Worm (Caenorhabditis elegans) whole organism, L4 larva: ENCODE data around the gene his-39.

Experiments used
- D1046.2 ChIP-seq: fragments of 200-800 bp; sonication (Bioruptor generic); IDR thresholded peaks from 2 replicates; pipeline ENCODE4 v1.3.6; 2022; ENCODE audit warnings: missing genetic modification characterization, missing compliant biosample characterization
- R02D3.7 ChIP-seq: fragments of 150-350 bp; sonication (generic microtip); optimal IDR thresholded peaks from 3 replicates; lab custom pipeline; 2014; ENCODE audit warnings: missing biosample characterization, missing genetic modification characterization
- Y48G9A.11 ChIP-seq: fragments of 200-800 bp; sonication (Bioruptor generic); IDR thresholded peaks from 2 replicates; pipeline ENCODE4 v1.3.6; 2022; ENCODE audit warnings: missing genetic modification reagents, missing genetic modification characterization, missing compliant biosample characterization
- aly-2 ChIP-seq: sonication (generic microtip); optimal IDR thresholded peaks from 2 replicates; lab custom pipeline; 2018; ENCODE audit warnings: missing biosample characterization, missing genetic modification characterization
- ceh-28 ChIP-seq: fragments of 150-350 bp; optimal IDR thresholded peaks from 2 replicates; lab custom pipeline; 2014; ENCODE audit warnings: missing biosample characterization, missing genetic modification reagents, missing genetic modification characterization
- ceh-44 ChIP-seq: fragments of 200-800 bp; sonication (Bioruptor generic); IDR thresholded peaks from 2 replicates; pipeline ENCODE4 v1.3.6; 2022; ENCODE audit warnings: missing genetic modification reagents, missing genetic modification characterization, missing compliant biosample characterization
- dmd-6 ChIP-seq: fragments of 200-800 bp; sonication (Bioruptor generic); IDR thresholded peaks from 2 replicates; pipeline ENCODE4 v1.3.6; 2022; ENCODE audit warnings: missing genetic modification reagents, missing genetic modification characterization, missing compliant biosample characterization
- dmd-8 ChIP-seq: fragments of 200-800 bp; sonication (Bioruptor generic); IDR thresholded peaks from 2 replicates; pipeline ENCODE4 v1.3.6; 2022; ENCODE audit warnings: missing genetic modification characterization, missing compliant biosample characterization
- dpl-1 ChIP-seq: fragments of 150-350 bp; optimal IDR thresholded peaks from 2 replicates; lab custom pipeline; 2014; ENCODE audit warnings: missing biosample characterization, missing genetic modification reagents, missing genetic modification characterization
- duxl-1 ChIP-seq: sonication (generic microtip); optimal IDR thresholded peaks from 2 replicates; lab custom pipeline; 2016; ENCODE audit warnings: mild to moderate bottlenecking, missing genetic modification characterization, moderate library complexity, missing compliant biosample characterization; ENCODE audit not compliant: poor library complexity
- fkh-10 ChIP-seq: fragments of 150-350 bp; optimal IDR thresholded peaks from 2 replicates; lab custom pipeline; 2014; ENCODE audit warnings: missing biosample characterization, missing genetic modification reagents, missing genetic modification characterization
- hlh-30 ChIP-seq: sonication (generic microtip); optimal IDR thresholded peaks from 2 replicates; lab custom pipeline; 2017; ENCODE audit warnings: antibody characterized with exemption, mild to moderate bottlenecking, missing genetic modification characterization, missing compliant biosample characterization; ENCODE audit not compliant: insufficient read depth
- hmg-1.1 ChIP-seq: fragments of 200-800 bp; sonication (Bioruptor generic); IDR thresholded peaks from 2 replicates; pipeline ENCODE4 v1.3.6; 2022; ENCODE audit warnings: missing genetic modification reagents, missing genetic modification characterization, missing compliant biosample characterization
- lin-1 ChIP-seq: fragments of 200-800 bp; sonication (Bioruptor generic); IDR thresholded peaks from 2 replicates; pipeline ENCODE4 v1.3.6; 2022; ENCODE audit warnings: missing genetic modification reagents, missing genetic modification characterization, missing compliant biosample characterization
- lin-15B ChIP-seq: fragments of 150-350 bp; sonication (generic microtip); optimal IDR thresholded peaks from 3 replicates; lab custom pipeline; 2014; ENCODE audit warnings: missing biosample characterization, missing genetic modification characterization
- lin-39 ChIP-seq: fragments of 150-350 bp; optimal IDR thresholded peaks from 2 replicates; lab custom pipeline; 2014; ENCODE audit warnings: missing biosample characterization, missing genetic modification reagents, missing genetic modification characterization
- madf-5 ChIP-seq, 2 experiments: fragments of 200-800 bp; sonication (Bioruptor generic); IDR thresholded peaks; 2 replicates each; pipeline ENCODE4 v1.3.6; 2022; ENCODE audit warnings: missing compliant biosample characterization in 2 of 2, missing genetic modification characterization in 2 of 2
- mes-2 ChIP-seq: sonication (generic microtip); optimal IDR thresholded peaks from 2 replicates; lab custom pipeline; 2016; ENCODE audit warnings: missing genotype, mild to moderate bottlenecking, missing genetic modification characterization, missing compliant biosample characterization; ENCODE audit not compliant: poor library complexity, severe bottlenecking
- nhr-10 ChIP-seq: fragments of 150-350 bp; optimal IDR thresholded peaks from 2 replicates; lab custom pipeline; 2014; ENCODE audit warnings: missing biosample characterization, missing genetic modification characterization
- nhr-11 ChIP-seq: fragments of 150-350 bp; optimal IDR thresholded peaks from 2 replicates; lab custom pipeline; 2014; ENCODE audit warnings: missing biosample characterization, missing genetic modification characterization
- nhr-41 ChIP-seq: fragments of 200-800 bp; sonication (Bioruptor generic); IDR thresholded peaks from 2 replicates; pipeline ENCODE4 v1.3.6; 2022; ENCODE audit warnings: missing genetic modification reagents, missing genetic modification characterization, missing compliant biosample characterization
- nhr-76 ChIP-seq: fragments of 150-350 bp; optimal IDR thresholded peaks from 2 replicates; lab custom pipeline; 2014; ENCODE audit warnings: missing biosample characterization, missing genetic modification characterization
- pha-4 ChIP-seq, 2 experiments: fragments of 150-350 bp in 1 of 2; fragments of 200-800 bp in 1 of 2; sonication (Bioruptor generic) in 1 of 2; IDR thresholded peaks in 1 of 2; optimal IDR thresholded peaks in 1 of 2; 2 replicates each; pipeline versions ENCODE4 v1.3.6 to Lab custom; 2014 to 2022; ENCODE audit warnings: missing genetic modification characterization in 2 of 2, missing genetic modification reagents in 2 of 2, missing biosample characterization in 1 of 2, missing compliant biosample characterization in 1 of 2
- pqm-1 ChIP-seq: sonication (generic microtip); optimal IDR thresholded peaks from 2 replicates; lab custom pipeline; 2017; ENCODE audit warnings: missing biosample characterization, missing genetic modification characterization
- saeg-2 ChIP-seq: fragments of 200-800 bp; sonication (Bioruptor generic); IDR thresholded peaks from 2 replicates; pipeline ENCODE4 v1.3.6; 2022; ENCODE audit warnings: missing genetic modification reagents, missing genetic modification characterization, missing compliant biosample characterization
- set-16 ChIP-seq: fragments of 200-800 bp; sonication (Bioruptor generic); IDR thresholded peaks from 2 replicates; pipeline ENCODE4 v1.3.6; 2022; ENCODE audit warnings: missing genetic modification reagents, missing genetic modification characterization, missing compliant biosample characterization
- snpc-4 ChIP-seq: fragments of 150-350 bp; optimal IDR thresholded peaks from 2 replicates; lab custom pipeline; 2014; ENCODE audit warnings: missing biosample characterization, missing genetic modification characterization
- spr-1 ChIP-seq: sonication (generic microtip); optimal IDR thresholded peaks from 2 replicates; lab custom pipeline; 2016; ENCODE audit warnings: mild to moderate bottlenecking, missing genetic modification characterization, missing compliant biosample characterization
- unc-62 ChIP-seq, 3 experiments: fragments of 150-350 bp in 1 of 3; sonication (generic microtip); optimal IDR thresholded peaks in 2 of 3; peaks in 1 of 3; 1 replicate in 1 of 3; 2 replicates in 2 of 3; lab custom pipeline; 2014 to 2017; ENCODE audit warnings: missing biosample characterization in 3 of 3, missing genetic modification characterization in 3 of 3, missing genetic modification reagents in 3 of 3, missing genotype in 1 of 3
- zag-1 ChIP-seq: fragments of 150-350 bp; optimal IDR thresholded peaks from 2 replicates; lab custom pipeline; 2014; ENCODE audit warnings: missing biosample characterization, missing genetic modification characterization
- ztf-11 ChIP-seq: fragments of 150-350 bp; optimal IDR thresholded peaks from 2 replicates; lab custom pipeline; 2014; ENCODE audit warnings: missing biosample characterization, missing genetic modification characterization

Gene his-39

DNA sequence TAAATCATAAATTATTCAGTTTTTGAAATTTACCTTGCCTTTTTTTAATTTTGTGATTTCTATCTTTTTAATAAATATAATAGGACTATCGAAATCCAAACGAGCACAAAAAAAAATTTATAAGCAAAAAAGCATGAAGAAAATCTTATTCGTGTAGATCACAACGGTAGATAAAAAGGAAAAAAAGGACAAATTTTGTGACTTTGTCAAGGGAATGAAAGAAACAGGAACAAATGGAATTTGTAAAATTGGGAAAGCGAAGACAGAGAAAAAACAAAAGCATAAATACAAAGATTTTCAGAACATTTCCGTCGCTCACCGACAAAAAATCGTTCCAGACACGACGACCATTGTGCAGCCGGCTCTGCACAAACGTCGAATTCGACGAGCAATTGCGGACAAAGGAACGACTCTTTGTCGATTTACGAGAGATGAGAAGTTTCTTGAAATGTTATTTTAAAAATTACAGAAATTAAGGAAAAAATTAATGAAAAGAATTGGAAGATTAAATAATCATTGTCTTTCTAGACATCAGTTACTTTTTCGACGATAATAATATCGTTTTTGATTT lies 17.4 kb upstream of the his-39 start, which contains the start of gene F45F2.10:
Gene F45F2.10, minus strand, starts transcription at position 51 of the 571 bp plus-strand sequence.
- TF ChIP-seq R02D3.7 (tag; lab: Kevin White, UChicago) (peak; percentile 41), dpl-1 (peak; percentile 26), lin-15B (tag; lab: Kevin White, UChicago) (no peak), mes-2 (tag; lab: Kevin White, UChicago) (peak; percentile 45)

DNA sequence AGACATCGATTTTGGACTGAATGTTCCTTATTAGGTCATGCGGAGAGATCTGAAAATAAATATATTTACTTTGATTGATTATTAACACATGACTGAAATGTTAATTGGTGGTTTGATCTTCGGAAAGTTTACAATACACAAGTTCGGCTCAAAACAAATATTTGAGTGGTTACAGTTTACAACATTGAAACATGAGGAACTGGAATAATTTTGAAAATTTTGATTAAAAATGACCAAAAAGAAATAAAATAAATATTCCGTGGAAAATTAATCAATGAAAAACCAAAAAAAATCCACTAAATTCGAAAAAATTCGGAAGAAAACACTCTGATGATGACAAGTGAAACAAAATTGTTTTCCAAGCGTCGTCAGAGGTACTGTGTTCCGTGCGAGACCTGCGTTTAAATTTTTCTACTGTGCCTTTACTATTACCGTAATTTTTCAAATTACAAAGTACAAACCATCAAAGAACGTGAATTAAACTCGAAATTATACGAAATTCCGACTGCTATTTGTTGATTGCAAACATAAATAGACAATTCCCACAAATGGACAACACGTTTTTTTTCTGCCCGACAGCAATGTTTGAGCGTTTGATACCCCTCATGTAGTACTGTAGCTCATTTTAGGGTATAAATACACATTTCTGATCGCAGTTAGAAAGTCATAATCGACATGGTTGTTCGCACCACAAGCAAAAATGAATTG lies 15.3 kb upstream of the his-39 start, which contains the start of the genes F45F2.11 and otpl-7:
Gene F45F2.11, minus strand, starts transcription at position 51 of the 708 bp plus-strand sequence.
Gene otpl-7, plus strand, starts transcription at position 658 of the 708 bp plus-strand sequence.
- TF ChIP-seq fkh-10 (no peak), hmg-1.1 (GFP tag; lab: Robert Waterston, UW) (no peak), hlh-30 (tag; lab: Kevin White, UChicago) (no peak), set-16 (GFP tag; lab: Robert Waterston, UW) (no peak), nhr-76 (tag; lab: Kevin White, UChicago) (no peak), nhr-11 (tag; lab: Kevin White, UChicago) (no peak), Y48G9A.11 (GFP tag; lab: Robert Waterston, UW) (no peak), pqm-1 (tag; lab: Kevin White, UChicago) (no peak), lin-39 (tag; lab: Kevin White, UChicago) (no peak)
- TF ChIP-seq, all 104 proteins: peak for 0

DNA sequence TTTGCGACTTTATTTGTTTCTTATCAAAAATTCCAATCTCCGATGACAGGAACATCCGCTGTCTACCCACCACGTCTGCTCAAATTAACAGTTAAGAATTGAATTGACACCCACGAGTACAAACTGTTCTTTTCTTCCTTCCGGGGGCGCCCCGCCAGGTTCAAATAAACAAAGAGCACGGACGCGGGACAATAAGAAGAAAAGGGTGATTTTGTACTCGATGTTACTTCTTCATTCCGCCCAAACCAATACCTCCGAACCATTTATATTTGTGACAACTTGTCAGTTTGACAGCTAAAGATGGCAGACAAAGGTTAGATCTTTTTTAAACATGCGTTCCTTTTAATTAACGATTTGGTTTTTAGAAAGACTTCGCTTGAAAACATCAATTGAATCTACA lies 10.5 kb upstream of the his-39 start, which contains the start of gene otpl-6:
Gene otpl-6, plus strand, starts transcription at position 301 of the 400 bp plus-strand sequence.
- TF ChIP-seq aly-2 (tag; lab: Kevin White, UChicago) (no peak), dmd-6 (GFP tag; lab: Robert Waterston, UW) (0 out of 2 replicates have a peak, but pooled peaks have one; percentile 12)

- no peak for TF ChIP-seq ceh-44 (GFP tag; lab: Robert Waterston, UW)
- TF ChIP-seq duxl-1 (tag; lab: Kevin White, UChicago) = no peak
- no peak for TF ChIP-seq D1046.2 (GFP tag; lab: Robert Waterston, UW)
- no peak for TF ChIP-seq mes-2 (tag; lab: Kevin White, UChicago)
- no peak for TF ChIP-seq nhr-10 (tag; lab: Kevin White, UChicago)
- no peak for TF ChIP-seq spr-1
- TF ChIP-seq snpc-4 (tag; lab: Kevin White, UChicago) = no peak
- no peak for TF ChIP-seq nhr-41 (GFP tag; lab: Robert Waterston, UW)
- no peak for TF ChIP-seq zag-1 (tag; lab: Kevin White, UChicago)
- no peak for TF ChIP-seq madf-5 (GFP tag; IDR thresholded peaks at IDR 0.05; lab: Robert Waterston, UW)
- TF ChIP-seq lin-1 = no peak
- no peak for TF ChIP-seq pha-4 (GFP tag; IDR thresholded peaks at IDR 0.05; lab: Robert Waterston, UW)
- no peak for TF ChIP-seq pha-4 (tag; optimal IDR thresholded peaks at IDR 0.05; lab: Kevin White, UChicago)
- TF ChIP-seq dmd-8 (GFP tag; lab: Robert Waterston, UW) = no peak
- TF ChIP-seq ceh-28 (tag; lab: Kevin White, UChicago) = no peak
- TF ChIP-seq saeg-2 = no peak
- no peak for TF ChIP-seq ztf-11 (tag; lab: Kevin White, UChicago)
- TF ChIP-seq unc-62 (GFP tag; optimal IDR thresholded peaks at IDR 0.05 in 1 of 2; lab: Kevin White, UChicago) = no peak
- no peak for TF ChIP-seq unc-62 (tag; optimal IDR thresholded peaks at IDR 0.05; lab: Kevin White, UChicago)
Measured at ce11 chrV:8529219-8529618, 7.1 kb upstream of the his-39 start, which contains the start of gene otpl-5. Gene otpl-5, plus strand, starts transcription at chrV:8529519.
